Worm (Caenorhabditis elegans) whole organism, mixed stage, embryonic: ENCODE measurements around the gene Y39G8B.2.
"Not testable (repeated sequence)": the region's sequence is repeated elsewhere in the genome, so short reads cannot be mapped to it uniquely, and the experiment has no call there.

Experiments used
- ceh-43 ChIP-seq: fragments of 200-800 bp; sonication (Bioruptor generic); optimal IDR thresholded peaks from 2 replicates; lab custom pipeline; 2018; ENCODE audit warnings: mild to moderate bottlenecking, missing genetic modification characterization, moderate library complexity, missing compliant biosample characterization
- ces-1 ChIP-seq: fragments of 150-350 bp; optimal IDR thresholded peaks from 2 replicates; lab custom pipeline; 2014; ENCODE audit warnings: missing biosample characterization, missing genetic modification reagents, missing genetic modification characterization
- cnd-1 ChIP-seq: fragments of 200-800 bp; sonication (Bioruptor generic); optimal IDR thresholded peaks from 2 replicates; lab custom pipeline; 2018; ENCODE audit warnings: mild to moderate bottlenecking, missing genetic modification characterization, missing compliant biosample characterization
- elt-3 ChIP-seq: fragments of 150-350 bp; optimal IDR thresholded peaks from 2 replicates; lab custom pipeline; 2014; ENCODE audit warnings: missing biosample characterization, missing genetic modification characterization
- lin-13 ChIP-seq: fragments of 150-350 bp; optimal IDR thresholded peaks from 2 replicates; lab custom pipeline; 2014; ENCODE audit warnings: missing biosample characterization, missing genetic modification characterization
- mls-2 ChIP-seq: sonication (generic microtip); optimal IDR thresholded peaks from 2 replicates; lab custom pipeline; 2016; ENCODE audit warnings: mild to moderate bottlenecking, missing genetic modification characterization, moderate library complexity, missing compliant biosample characterization
- nhr-12 ChIP-seq: fragments of 150-350 bp; optimal IDR thresholded peaks from 2 replicates; lab custom pipeline; 2014; ENCODE audit warnings: missing biosample characterization, missing genetic modification characterization
- pha-4 ChIP-seq: fragments of 150-350 bp; optimal IDR thresholded peaks from 2 replicates; lab custom pipeline; 2018; ENCODE audit warnings: missing biosample characterization, missing genetic modification reagents, missing genetic modification characterization
- sptf-1 ChIP-seq: sonication (generic microtip); optimal IDR thresholded peaks from 2 replicates; lab custom pipeline; 2017; ENCODE audit warnings: mild to moderate bottlenecking, missing genetic modification characterization, moderate library complexity, missing compliant biosample characterization
- unc-39 ChIP-seq: fragments of 150-350 bp; optimal IDR thresholded peaks from 2 replicates; lab custom pipeline; 2014; ENCODE audit warnings: missing biosample characterization, missing genetic modification characterization
- unc-62 ChIP-seq: fragments of 150-350 bp; optimal IDR thresholded peaks from 2 replicates; lab custom pipeline; 2014; ENCODE audit warnings: missing biosample characterization, missing genetic modification reagents, missing genetic modification characterization

DNA sequence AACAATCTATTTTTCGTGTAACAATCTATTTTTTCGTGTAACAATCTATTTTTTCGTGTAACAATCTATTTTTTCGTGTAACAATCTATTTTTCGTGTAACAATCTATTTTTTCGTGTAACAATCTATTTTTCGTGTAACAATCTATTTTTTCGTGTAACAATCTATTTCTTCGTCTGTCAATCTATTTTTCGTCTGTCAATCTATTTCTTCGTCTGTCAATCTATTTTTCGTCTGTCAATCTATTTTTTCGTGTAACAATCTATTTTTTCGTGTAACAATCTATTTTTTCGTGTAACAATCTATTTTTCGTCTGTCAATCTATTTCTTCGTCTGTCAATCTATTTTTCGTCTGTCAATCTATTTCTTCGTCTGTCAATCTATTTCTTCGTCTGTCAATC is 10.0 kb upstream of the Y39G8B.2 start:
- TF ChIP-seq unc-39 (tag; lab: Kevin White, UChicago); cnd-1 (tag; lab: Kevin White, UChicago); ceh-43 (GFP tag; lab: Kevin White, UChicago); unc-62; pha-4 (tag; lab: Kevin White, UChicago); lin-13 (tag; lab: Kevin White, UChicago); ces-1 (GFP tag; lab: Kevin White, UChicago); nhr-12; elt-3 (tag; lab: Kevin White, UChicago): not testable (repeated sequence)
- TF ChIP-seq sptf-1 (peak; percentile 55), mls-2 (tag; lab: Kevin White, UChicago) (peak; percentile 54)
